Fruit fly (Drosophila melanogaster) whole organism, prepupa: ENCODE results near the gene Pex19.

Source experiments
- CG11294 ChIP-seq: fragments of 200-800 bp; sonication (Bioruptor generic); IDR thresholded peaks from 2 replicates; pipeline ENCODE4 v1.3.6; 2022; ENCODE audit warnings: missing biosample characterization, missing genetic modification characterization
- CG11902 ChIP-seq: fragments of 200-800 bp; sonication (Bioruptor generic); optimal IDR thresholded peaks from 3 replicates; lab custom pipeline; 2016; ENCODE audit warnings: missing biosample characterization, missing genetic modification characterization
- CG3032 ChIP-seq: fragments of 200-800 bp; optimal IDR thresholded peaks from 2 replicates; lab custom pipeline; 2019; ENCODE audit warnings: missing biosample characterization, mild to moderate bottlenecking, missing genetic modification characterization, moderate library complexity
- CG31627 ChIP-seq: fragments of 200-800 bp; sonication (Bioruptor generic); optimal IDR thresholded peaks from 3 replicates; lab custom pipeline; 2016; ENCODE audit warnings: missing biosample characterization, missing genetic modification characterization
- CG32006 ChIP-seq: fragments of 200-800 bp; sonication (Bioruptor generic); optimal IDR thresholded peaks from 3 replicates; lab custom pipeline; 2017; ENCODE audit warnings: missing biosample characterization, mild to moderate bottlenecking, missing genetic modification characterization
- CG34406 ChIP-seq: fragments of 200-800 bp; sonication (Bioruptor generic); optimal IDR thresholded peaks from 3 replicates; lab custom pipeline; 2016; ENCODE audit warnings: missing biosample characterization, missing genetic modification characterization
- CG3919 ChIP-seq: fragments of 200-800 bp; sonication (Bioruptor generic); optimal IDR thresholded peaks from 3 replicates; lab custom pipeline; 2016; ENCODE audit warnings: missing biosample characterization, missing genetic modification characterization
- CG4318 ChIP-seq: fragments of 200-800 bp; sonication (Bioruptor generic); optimal IDR thresholded peaks from 3 replicates; lab custom pipeline; 2017; ENCODE audit warnings: missing biosample characterization, mild to moderate bottlenecking, missing genetic modification characterization
- CG6163 ChIP-seq: fragments of 200-800 bp; sonication (Bioruptor generic); IDR thresholded peaks from 3 replicates; pipeline ENCODE4 v1.3.6; 2022; ENCODE audit warnings: missing biosample characterization, missing genetic modification characterization
- CG6276 ChIP-seq: fragments of 200-800 bp; sonication (Bioruptor generic); optimal IDR thresholded peaks from 2 replicates; lab custom pipeline; 2017; ENCODE audit warnings: missing biosample characterization, mild to moderate bottlenecking, missing genetic modification characterization
- CG6808 ChIP-seq: fragments of 200-800 bp; sonication (Bioruptor generic); optimal IDR thresholded peaks from 3 replicates; lab custom pipeline; 2017; ENCODE audit warnings: missing biosample characterization, missing genetic modification characterization, mild to moderate bottlenecking, moderate library complexity, missing genetic modification reagents
- CG6854 ChIP-seq: fragments of 200-800 bp; sonication (Bioruptor generic); optimal IDR thresholded peaks from 2 replicates; lab custom pipeline; 2017; ENCODE audit warnings: missing biosample characterization, mild to moderate bottlenecking, missing genetic modification characterization
- CG7368 ChIP-seq: fragments of 200-800 bp; sonication (Bioruptor generic); optimal IDR thresholded peaks from 3 replicates; lab custom pipeline; 2016; ENCODE audit warnings: missing biosample characterization, missing genetic modification characterization
- CG8119 ChIP-seq: fragments of 200-800 bp; sonication (Bioruptor generic); IDR thresholded peaks from 3 replicates; pipeline ENCODE4 v1.3.6; 2022; ENCODE audit warnings: missing biosample characterization, missing genetic modification characterization
- CG8319 ChIP-seq: fragments of 200-800 bp; sonication (Bioruptor generic); optimal IDR thresholded peaks from 3 replicates; lab custom pipeline; 2016; ENCODE audit warnings: missing biosample characterization, missing genetic modification characterization
- CG9139 ChIP-seq: fragments of 200-800 bp; sonication (Bioruptor generic); optimal IDR thresholded peaks from 3 replicates; lab custom pipeline; 2017; ENCODE audit warnings: missing biosample characterization, mild to moderate bottlenecking, missing genetic modification characterization
- Eip75B ChIP-seq: fragments of 200-800 bp; sonication (Bioruptor generic); optimal IDR thresholded peaks from 3 replicates; lab custom pipeline; 2016; ENCODE audit warnings: missing biosample characterization, missing genetic modification characterization
- Ets21C ChIP-seq: fragments of 200-800 bp; sonication (Bioruptor generic); optimal IDR thresholded peaks from 3 replicates; lab custom pipeline; 2016; ENCODE audit warnings: missing biosample characterization, missing genetic modification characterization
- Hr4 ChIP-seq: fragments of 200-800 bp; sonication (Bioruptor generic); optimal IDR thresholded peaks from 3 replicates; lab custom pipeline; 2016; ENCODE audit warnings: missing biosample characterization, missing genetic modification characterization
- Met ChIP-seq: fragments of 200-800 bp; sonication (Bioruptor generic); optimal IDR thresholded peaks from 3 replicates; lab custom pipeline; 2016; ENCODE audit warnings: missing biosample characterization, missing genetic modification characterization
- OdsH ChIP-seq: fragments of 200-800 bp; sonication (Bioruptor generic); optimal IDR thresholded peaks from 3 replicates; lab custom pipeline; 2016; ENCODE audit warnings: missing biosample characterization, missing genetic modification characterization
- Smox ChIP-seq: fragments of 200-800 bp; sonication (Bioruptor generic); optimal IDR thresholded peaks from 3 replicates; lab custom pipeline; 2016; ENCODE audit warnings: missing biosample characterization, missing genetic modification characterization
- Sox102F ChIP-seq: fragments of 200-800 bp; sonication (Bioruptor generic); optimal IDR thresholded peaks from 2 replicates; lab custom pipeline; 2016; ENCODE audit warnings: missing biosample characterization, mild to moderate bottlenecking, missing genetic modification characterization
- Sox14 ChIP-seq: fragments of 200-800 bp; sonication (Bioruptor generic); optimal IDR thresholded peaks from 3 replicates; lab custom pipeline; 2016; ENCODE audit warnings: missing biosample characterization, missing genetic modification characterization
- Sox15 ChIP-seq: fragments of 200-800 bp; sonication (Bioruptor generic); optimal IDR thresholded peaks from 3 replicates; lab custom pipeline; 2016; ENCODE audit warnings: missing biosample characterization, missing genetic modification characterization
- achi ChIP-seq: fragments of 200-800 bp; sonication (Bioruptor generic); optimal IDR thresholded peaks from 3 replicates; lab custom pipeline; 2016; ENCODE audit warnings: missing biosample characterization, missing genetic modification characterization
- cyc ChIP-seq: fragments of 200-800 bp; sonication (Bioruptor generic); optimal IDR thresholded peaks from 3 replicates; lab custom pipeline; 2016; ENCODE audit warnings: missing biosample characterization, missing genetic modification characterization
- dac ChIP-seq: fragments of 200-800 bp; sonication (Bioruptor generic); optimal IDR thresholded peaks from 2 replicates; lab custom pipeline; 2017; ENCODE audit warnings: missing biosample characterization, mild to moderate bottlenecking, missing genetic modification characterization
- eg ChIP-seq: fragments of 200-800 bp; sonication (Bioruptor generic); IDR thresholded peaks from 3 replicates; pipeline ENCODE4 v1.3.6; 2022; ENCODE audit warnings: missing biosample characterization, missing genetic modification characterization
- esn ChIP-seq: fragments of 200-800 bp; sonication (Bioruptor generic); optimal IDR thresholded peaks from 2 replicates; lab custom pipeline; 2016; ENCODE audit warnings: missing biosample characterization, mild to moderate bottlenecking, missing genetic modification characterization, moderate library complexity
- fd59A ChIP-seq: fragments of 200-800 bp; sonication (Bioruptor generic); optimal IDR thresholded peaks from 2 replicates; lab custom pipeline; 2017; ENCODE audit warnings: missing biosample characterization, mild to moderate bottlenecking, missing genetic modification characterization, missing genetic modification reagents
- fd85E ChIP-seq: fragments of 200-800 bp; sonication (Bioruptor generic); optimal IDR thresholded peaks from 3 replicates; lab custom pipeline; 2016; ENCODE audit warnings: missing biosample characterization, missing genetic modification characterization
- lz ChIP-seq: fragments of 200-800 bp; sonication (Bioruptor generic); optimal IDR thresholded peaks from 3 replicates; lab custom pipeline; 2016; ENCODE audit warnings: missing biosample characterization, missing genetic modification characterization
- net ChIP-seq: fragments of 200-800 bp; sonication (Bioruptor generic); optimal IDR thresholded peaks from 3 replicates; lab custom pipeline; 2016; ENCODE audit warnings: missing biosample characterization, missing genetic modification characterization
- pdm3 ChIP-seq: fragments of 200-800 bp; sonication (Bioruptor generic); optimal IDR thresholded peaks from 3 replicates; lab custom pipeline; 2016; ENCODE audit warnings: missing biosample characterization, missing genetic modification characterization
- salr ChIP-seq, 2 experiments: fragments of 200-800 bp; sonication (Bioruptor generic); optimal IDR thresholded peaks; 3 replicates each; lab custom pipeline; 2016 to 2018; ENCODE audit warnings: missing biosample characterization in 2 of 2, missing genetic modification characterization in 2 of 2, mild to moderate bottlenecking in 1 of 2
- spab ChIP-seq: fragments of 200-800 bp; sonication (Bioruptor generic); optimal IDR thresholded peaks from 2 replicates; lab custom pipeline; 2017; ENCODE audit warnings: missing biosample characterization, mild to moderate bottlenecking, missing genetic modification characterization, missing genetic modification reagents
- ss ChIP-seq, 2 experiments: fragments of 200-800 bp; sonication (Bioruptor generic); optimal IDR thresholded peaks; 2 replicates in 1 of 2; 3 replicates in 1 of 2; lab custom pipeline; 2017 to 2018; ENCODE audit warnings: mild to moderate bottlenecking in 2 of 2, missing biosample characterization in 2 of 2, missing genetic modification characterization in 2 of 2, moderate library complexity in 1 of 2
- svp ChIP-seq: fragments of 200-800 bp; sonication (Bioruptor generic); peaks from one replicate; lab custom pipeline; 2016; ENCODE audit warnings: missing biosample characterization, missing genetic modification characterization
- topi ChIP-seq: fragments of 200-800 bp; sonication (Bioruptor generic); optimal IDR thresholded peaks from 3 replicates; lab custom pipeline; 2016; ENCODE audit warnings: missing biosample characterization, missing genetic modification characterization
- vri ChIP-seq: fragments of 200-800 bp; sonication (Bioruptor generic); optimal IDR thresholded peaks from 3 replicates; lab custom pipeline; 2016; ENCODE audit warnings: missing biosample characterization, mild to moderate bottlenecking, missing genetic modification characterization

Pex19 gene

DNA sequence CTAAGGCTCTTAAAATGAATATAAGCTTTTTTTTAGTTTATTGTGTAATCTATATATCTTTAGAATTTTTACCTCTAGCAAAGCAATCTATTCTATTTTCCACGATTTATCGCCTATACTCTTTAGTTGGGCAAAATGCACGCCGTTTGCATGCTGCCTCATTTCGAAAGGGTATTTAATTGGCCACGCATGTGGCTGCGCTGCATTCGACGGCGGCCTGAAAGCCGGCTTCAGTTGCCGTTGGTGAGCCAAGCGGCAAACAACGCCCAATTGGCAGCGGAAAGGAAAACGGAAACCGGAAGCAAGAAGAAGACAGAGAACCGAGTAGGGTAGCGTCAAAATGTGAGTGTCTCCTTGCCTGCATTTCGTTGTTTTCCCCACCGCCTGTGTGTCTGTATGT is 15.8 kb upstream of the Pex19 start, which contains the start of gene CG14947 (continued):
- TF ChIP-seq Ets21C (GFP tag; lab: Kevin White, UChicago) (no peak), salr (GFP tag; optimal IDR thresholded peaks at IDR 0.05; lab: Kevin White, UChicago) (no peak), Eip75B (GFP tag; lab: Kevin White, UChicago) (peak; percentile 34), fd85E (GFP tag; lab: Kevin White, UChicago) (no peak), CG4318 (GFP tag; lab: Kevin White, UChicago) (no peak), svp (GFP tag; lab: Kevin White, UChicago) (no peak), CG6276 (GFP tag; lab: Kevin White, UChicago) (no peak), topi (GFP tag; lab: Kevin White, UChicago) (peak; percentile 0), achi (GFP tag; lab: Kevin White, UChicago) (peak; percentile 15), pdm3 (peak; percentile 41), CG3919 (GFP tag; lab: Kevin White, UChicago) (peak; percentile 2), CG32006 (GFP tag; lab: Kevin White, UChicago) (peak; percentile 37), CG34406 (GFP tag; lab: Kevin White, UChicago) (peak; percentile 4), net (GFP tag; lab: Kevin White, UChicago) (peak; percentile 10), Smox (peak; percentile 15), CG6854 (GFP tag; lab: Kevin White, UChicago) (no peak), OdsH (GFP tag; lab: Kevin White, UChicago) (peak; percentile 36), spab (GFP tag; lab: Kevin White, UChicago) (no peak)

DNA sequence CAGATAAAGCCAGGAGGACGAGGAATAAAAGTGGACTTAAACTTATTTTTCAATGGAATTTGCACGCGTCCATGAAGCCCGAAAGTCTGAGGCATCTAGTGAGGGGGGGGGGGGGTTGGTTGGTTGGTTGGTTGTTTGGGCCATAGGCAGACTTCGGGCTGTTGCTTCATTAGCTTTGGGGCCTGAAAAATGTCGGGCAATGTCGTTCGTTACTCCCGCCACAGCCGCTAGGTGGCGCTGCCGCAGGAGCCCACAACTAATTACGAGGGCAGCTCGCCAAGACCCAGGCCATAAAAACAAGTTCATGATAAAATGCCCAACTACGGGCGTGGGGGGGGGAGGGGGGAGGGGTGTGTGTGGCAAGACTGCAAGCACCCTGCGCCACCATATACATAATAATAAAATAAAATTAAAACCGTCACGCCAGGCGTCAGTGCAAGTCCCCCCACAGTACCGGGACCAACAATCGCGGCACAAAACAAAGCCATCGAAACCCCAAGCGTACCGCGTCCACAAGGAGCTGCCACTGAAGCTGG is 13.4 kb upstream of the Pex19 start:
- TF ChIP-seq CG8319 = no peak
- no peak for TF ChIP-seq Smox
- TF ChIP-seq CG6808 = no peak
- TF ChIP-seq ss (GFP tag; optimal IDR thresholded peaks at IDR 0.05; lab: Kevin White, UChicago) = peak; percentile 1 to 30
- no peak for TF ChIP-seq dac (GFP tag; lab: Kevin White, UChicago)
- TF ChIP-seq net (GFP tag; lab: Kevin White, UChicago) = no peak
- TF ChIP-seq Met (GFP tag; lab: Kevin White, UChicago) = no peak

DNA sequence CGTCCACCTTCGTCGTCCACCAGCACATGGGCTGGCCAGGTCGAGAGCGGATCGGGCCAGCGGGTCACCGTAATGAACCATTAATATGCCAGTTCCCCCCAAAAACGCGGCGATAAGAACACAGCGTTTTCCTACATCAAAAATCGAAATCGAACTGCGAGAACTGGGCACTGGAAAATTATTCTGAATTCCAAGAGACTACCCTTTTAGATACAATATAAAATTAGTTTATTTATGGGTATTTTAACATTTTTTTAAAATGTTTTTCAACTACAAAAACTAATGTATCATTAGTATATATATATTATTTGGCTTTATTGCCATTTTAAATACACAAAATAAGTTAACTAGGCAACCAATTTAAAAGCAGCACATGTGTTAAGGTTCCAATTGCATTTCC is 12.9 kb upstream of the Pex19 start:
- TF ChIP-seq salr (GFP tag; optimal IDR thresholded peaks at IDR 0.05; lab: Kevin White, UChicago) (no peak), svp (GFP tag; lab: Kevin White, UChicago) (peak; percentile 61), cyc (GFP tag; lab: Kevin White, UChicago) (no peak), fd59A (no peak)

- TF ChIP-seq CG11294 (GFP tag; lab: Robert Waterston, UW) (no peak), CG8319 (no peak), CG6163 (GFP tag; lab: Robert Waterston, UW) (no peak), CG31627 (GFP tag; lab: Kevin White, UChicago) (no peak), CG3032 (no peak), CG8119 (GFP tag; lab: Robert Waterston, UW) (no peak), Hr4 (no peak), CG11902 (GFP tag; lab: Kevin White, UChicago) (no peak), CG6276 (GFP tag; lab: Kevin White, UChicago) (no peak), lz (GFP tag; lab: Kevin White, UChicago) (no peak)
- TF ChIP-seq, all 60 proteins: peak for 0
These were observed 11.7 kb upstream of the Pex19 start for dm6 chr2L:12079827-12080381.

DNA sequence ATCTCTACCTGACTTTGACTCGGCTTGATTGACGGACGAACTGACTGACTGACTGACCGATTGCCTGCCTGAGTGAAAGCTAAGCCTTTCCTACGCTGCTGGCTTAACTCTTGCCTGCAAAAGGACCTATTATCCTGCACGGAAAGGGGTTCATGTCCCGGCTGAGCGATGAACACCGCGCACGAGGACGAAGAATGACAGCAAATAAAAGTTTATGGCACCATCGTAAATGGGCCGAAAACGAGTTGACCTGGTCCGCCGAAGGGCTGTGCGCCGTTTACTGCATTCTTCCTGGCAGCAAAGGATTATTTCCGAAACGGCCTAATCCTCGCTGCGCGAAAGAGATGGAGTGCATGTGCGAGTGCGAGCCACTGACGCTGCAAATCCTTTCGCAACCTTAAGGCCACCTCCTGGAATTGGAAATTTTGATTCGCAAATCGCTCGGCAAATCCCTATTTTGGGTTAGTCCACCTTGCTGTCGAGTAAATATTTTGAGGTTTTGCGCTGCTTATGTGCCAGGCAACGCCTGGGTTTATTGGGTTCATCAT is 10.4 kb upstream of the Pex19 start:
- TF ChIP-seq CG31627 (GFP tag; lab: Kevin White, UChicago) = no peak
- TF ChIP-seq CG7368 (GFP tag; lab: Kevin White, UChicago) = no peak
- no peak for TF ChIP-seq Met (GFP tag; lab: Kevin White, UChicago)
- no peak for TF ChIP-seq CG3032
- no peak for TF ChIP-seq cyc (GFP tag; lab: Kevin White, UChicago)
- TF ChIP-seq vri (GFP tag; lab: Kevin White, UChicago) = no peak
- TF ChIP-seq CG32006 (GFP tag; lab: Kevin White, UChicago) = no peak
- TF ChIP-seq esn (GFP tag; lab: Kevin White, UChicago) = no peak
- TF ChIP-seq eg (GFP tag; lab: Robert Waterston, UW) = no peak
- no peak for TF ChIP-seq Sox14
- TF ChIP-seq CG9139 (GFP tag; lab: Kevin White, UChicago) = no peak
- TF ChIP-seq Sox15 (GFP tag; lab: Kevin White, UChicago) = no peak
- no peak for TF ChIP-seq Sox102F (GFP tag; lab: Kevin White, UChicago)
- TF ChIP-seq achi (GFP tag; lab: Kevin White, UChicago) = no peak
- TF ChIP-seq net (GFP tag; lab: Kevin White, UChicago) = no peak
- TF ChIP-seq, all 60 proteins: peak for 0
